Worm (Caenorhabditis elegans): ENCODE data around the gene nmy-3.
"Not testable (repeated sequence)": the region's sequence is repeated elsewhere in the genome, so short reads cannot be mapped to it uniquely, and the experiment has no call there.

Gene nmy-3

ce11 chrIV:9303994-9304393 lies 29.7 kb downstream of the nmy-3 start, which contains the start of gene F49C12.4:
TSS of gene F49C12.4 (minus strand) at chrIV:9304094.
- TF ChIP-seq aly-2 (tag; optimal IDR thresholded peaks at IDR 0.05) (no peak), unc-86 (tag; optimal IDR thresholded peaks at IDR 0.05) (no peak), egl-27 (tag; optimal IDR thresholded peaks at IDR 0.05) (no peak), mep-1 (tag; optimal IDR thresholded peaks at IDR 0.05) (no peak), aha-1 (tag; optimal IDR thresholded peaks at IDR 0.05) (no peak)

DNA sequence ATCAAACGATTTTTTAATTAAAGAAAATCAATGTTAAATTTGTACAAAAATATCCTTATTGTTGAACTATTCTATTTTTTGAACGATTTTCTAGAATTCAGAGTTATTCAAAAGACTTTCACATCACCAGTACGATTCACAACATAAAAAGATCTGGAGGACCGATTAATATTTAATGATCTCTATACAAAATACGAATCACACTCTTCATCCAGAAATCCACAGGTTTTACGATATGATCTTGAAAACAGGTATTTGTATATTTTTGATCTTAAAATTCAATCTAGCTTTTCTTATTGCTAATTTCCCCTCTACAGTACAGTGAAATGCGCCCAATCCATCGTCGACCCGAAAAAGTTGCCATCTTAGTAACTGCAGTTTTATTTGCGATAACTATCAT lies 30.3 kb downstream of the nmy-3 start, which contains the start of gene F49C12.5:
F49C12.5 (plus strand) TSS at position 301 of the 400 bp plus-strand sequence.
- TF ChIP-seq C34B4.2 (tag; optimal IDR thresholded peaks at IDR 0.05) = no peak
- TF ChIP-seq irx-1 (tag; optimal IDR thresholded peaks at IDR 0.05) = no peak
- no peak for TF ChIP-seq ces-1 (GFP tag; optimal IDR thresholded peaks at IDR 0.05)
- no peak for TF ChIP-seq alr-1 (tag; optimal IDR thresholded peaks at IDR 0.05; ENCODE audit: borderline replicate concordance)
- TF ChIP-seq egl-13 (tag; optimal IDR thresholded peaks at IDR 0.05) = no peak
- TF ChIP-seq efl-3 (GFP tag; optimal IDR thresholded peaks at IDR 0.05) = no peak
- no peak for TF ChIP-seq pqm-1 (tag; optimal IDR thresholded peaks at IDR 0.05)
- TF ChIP-seq ceh-63 (GFP tag; optimal IDR thresholded peaks at IDR 0.05) = no peak
- TF ChIP-seq nhr-85 (tag) = no peak
- TF ChIP-seq jun-1 (tag; optimal IDR thresholded peaks at IDR 0.05) = no peak
- no peak for TF ChIP-seq nhr-28 (tag; optimal IDR thresholded peaks at IDR 0.05)
- TF ChIP-seq lir-3 (tag; optimal IDR thresholded peaks at IDR 0.05; ENCODE audit: poor library complexity) = no peak
- no peak for TF ChIP-seq nhr-71 (tag; optimal IDR thresholded peaks at IDR 0.05)

DNA sequence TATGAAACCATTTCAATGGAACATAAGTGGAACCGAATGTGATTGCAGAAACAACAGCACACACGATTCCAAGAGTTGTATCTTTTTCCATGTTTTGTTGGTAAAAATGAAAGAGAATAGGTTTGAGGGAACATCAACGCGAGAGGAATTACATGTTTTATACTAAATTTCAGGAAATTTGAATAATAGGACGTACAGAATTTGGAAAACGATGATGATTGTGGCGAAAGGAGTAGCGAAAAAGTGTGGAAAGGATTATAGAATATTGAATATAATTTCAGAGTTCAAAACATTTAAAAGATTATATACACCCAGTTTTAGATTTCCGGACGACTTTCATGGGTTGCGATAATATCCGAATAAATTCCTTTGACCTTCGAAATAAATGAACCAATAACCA lies 34.7 kb downstream of the nmy-3 start, which contains the start of gene F49C12.6:
F49C12.6 (minus strand) TSS at position 101 of the 400 bp plus-strand sequence.
- TF ChIP-seq rnt-1 (tag; optimal IDR thresholded peaks at IDR 0.05) (no peak), fkh-10 (GFP tag; optimal IDR thresholded peaks at IDR 0.05) (no peak), isw-1 (GFP tag; IDR thresholded peaks at IDR 0.05) (no peak), ces-1 (GFP tag; optimal IDR thresholded peaks at IDR 0.05) (no peak), grh-1 (GFP tag; IDR thresholded peaks at IDR 0.05) (no peak), F16B12.6 (tag; optimal IDR thresholded peaks at IDR 0.05) (no peak), nhr-28 (tag; optimal IDR thresholded peaks at IDR 0.05) (no peak), pag-3 (tag; optimal IDR thresholded peaks at IDR 0.05; ENCODE audit: borderline replicate concordance, insufficient read depth) (no peak), zag-1 (tag; optimal IDR thresholded peaks at IDR 0.05) (no peak), ets-5 (GFP tag; IDR thresholded peaks at IDR 0.05) (no peak), nhr-237 (tag; optimal IDR thresholded peaks at IDR 0.05) (no peak), ztf-4 (tag; optimal IDR thresholded peaks at IDR 0.05) (no peak)

DNA sequence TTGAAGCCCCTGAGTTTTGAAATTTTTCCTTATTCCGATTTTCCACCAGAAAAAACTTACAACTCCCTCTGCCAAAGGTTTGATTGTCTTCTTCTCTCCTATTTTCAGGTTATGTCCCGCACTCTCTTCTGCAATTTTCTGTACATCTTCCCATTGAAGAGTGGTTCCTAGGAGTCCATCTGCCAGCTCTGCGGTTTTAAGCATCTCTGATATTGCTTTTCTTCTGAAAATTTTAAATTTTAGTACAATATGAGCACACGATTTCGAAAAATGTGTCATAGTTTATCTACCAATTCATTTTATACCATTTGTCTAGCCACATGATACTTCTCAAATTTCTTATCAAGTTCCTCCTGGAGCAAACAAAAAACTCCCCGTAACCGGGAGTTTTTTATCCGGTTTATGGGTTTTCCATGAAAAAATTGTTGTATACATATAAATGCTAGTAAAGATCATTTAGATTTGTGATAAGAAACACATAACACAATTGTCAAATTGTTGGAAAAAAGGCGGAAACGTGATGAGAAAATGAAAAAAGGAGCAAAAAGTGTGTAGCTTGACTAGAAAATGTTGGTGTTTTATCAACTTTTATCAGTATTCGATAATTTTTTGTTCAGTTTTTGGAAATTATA lies 36.8 kb downstream of the nmy-3 start:
- peak; percentile 7 for TF ChIP-seq nhr-20 (tag; optimal IDR thresholded peaks at IDR 0.05)
- TF ChIP-seq efl-1 (optimal IDR thresholded peaks at IDR 0.05) = no peak
- TF ChIP-seq efl-1 (GFP tag; optimal IDR thresholded peaks at IDR 0.05 in 1 of 2) = peak in 1 of 2 experiments; percentile 75
- peak; percentile 90 for TF ChIP-seq elt-2 (tag; optimal IDR thresholded peaks at IDR 0.05)
- TF ChIP-seq lsy-2 (tag; optimal IDR thresholded peaks at IDR 0.05) = no peak

- TF ChIP-seq Y116A8C.19 (tag; optimal IDR thresholded peaks at IDR 0.05; ENCODE audit: borderline replicate concordance); C34B4.2 (tag; optimal IDR thresholded peaks at IDR 0.05); alr-1 (tag; optimal IDR thresholded peaks at IDR 0.05; ENCODE audit: borderline replicate concordance): not testable (repeated sequence)
Observed at ce11 chrIV:9312827-9313226, 38.5 kb downstream of the nmy-3 start, which contains the start of gene F49C12.7. TSS of gene F49C12.7 (minus strand) at chrIV:9312927.

All from whole organism, L1 larva.